Worm (Caenorhabditis elegans): Measurements from ENCODE around the gene zhit-3.

- TF ChIP-seq ama-1 (optimal IDR thresholded peaks at IDR 0.05) (no peak), dve-1 (tag; optimal IDR thresholded peaks at IDR 0.05) (no peak), tbx-2 (tag; optimal IDR thresholded peaks at IDR 0.05) (no peak), nfya-1 (tag; optimal IDR thresholded peaks at IDR 0.05) (no peak), fax-1 (tag; optimal IDR thresholded peaks at IDR 0.05) (no peak), pqm-1 (tag; optimal IDR thresholded peaks at IDR 0.05) (no peak), C38D4.7 (GFP tag; optimal IDR thresholded peaks at IDR 0.05) (no peak), ceh-9 (tag; optimal IDR thresholded peaks at IDR 0.05) (no peak), unc-86 (tag; optimal IDR thresholded peaks at IDR 0.05) (no peak), ceh-48 (tag; optimal IDR thresholded peaks at IDR 0.05) (no peak), unc-3 (GFP tag; conservative IDR thresholded peaks at IDR 0.05) (no peak), unc-3 (tag; optimal IDR thresholded peaks at IDR 0.05) (no peak)
Measured at ce11 chrV:10166368-10166767, 45.6 kb downstream of the zhit-3 start, which contains the start of gene C51E3.6.

All from whole organism, late embryonic.